Fruit fly (Drosophila melanogaster) whole organism, wandering third instar larva: ENCODE data around the gene CG8852.
A peak's percentile ranks its signal among the peaks of the same experiment; 100 is the strongest.

ENCODE experiments used
- HLH106 ChIP-seq: fragments of 200-800 bp; optimal IDR thresholded peaks from 3 replicates; lab custom pipeline; 2019; ENCODE audit warnings: missing biosample characterization, mild to moderate bottlenecking, missing genetic modification characterization, moderate library complexity
- Hr78 ChIP-seq: fragments of >200 bp; optimal IDR thresholded peaks from 2 replicates; lab custom pipeline; 2017; ENCODE audit warnings: missing biosample characterization, missing genetic modification characterization
- jim ChIP-seq: fragments of 175-275, 200-325 bp; sonication (Bioruptor generic); optimal IDR thresholded peaks from 2 replicates; lab custom pipeline; 2016; ENCODE audit warnings: missing biosample characterization, mild to moderate bottlenecking, missing genetic modification characterization

- no peak for TF ChIP-seq Hr78 (GFP tag; lab: Kevin White, UChicago)
- no peak for TF ChIP-seq jim (GFP tag; lab: Kevin White, UChicago)
- TF ChIP-seq HLH106, result peak; percentile 6
These were observed 30.6 kb downstream of the CG8852 start for dm6 chr2L:3555408-3556058.
